Worm (Caenorhabditis elegans) whole organism, late embryonic: ENCODE data around the gene F35B3.7.

ENCODE experiments used
- ama-1 ChIP-seq: fragments of 150-350 bp; optimal IDR thresholded peaks from 2 replicates; lab custom pipeline; 2014
- ceh-48 ChIP-seq: sonication (generic microtip); optimal IDR thresholded peaks from 2 replicates; lab custom pipeline; 2016; ENCODE audit warnings: missing genetic modification characterization, inconsistent platforms, missing compliant biosample characterization
- dve-1 ChIP-seq: sonication (generic microtip); optimal IDR thresholded peaks from 2 replicates; lab custom pipeline; 2017; ENCODE audit warnings: antibody characterized with exemption, mild to moderate bottlenecking, missing genetic modification characterization, missing compliant biosample characterization
- nhr-11 ChIP-seq: fragments of 150-350 bp; optimal IDR thresholded peaks from 2 replicates; lab custom pipeline; 2014; ENCODE audit warnings: missing biosample characterization, missing genetic modification characterization
- pqm-1 ChIP-seq: sonication (generic microtip); optimal IDR thresholded peaks from 2 replicates; lab custom pipeline; 2016; ENCODE audit warnings: missing genetic modification characterization, missing compliant biosample characterization
- syd-9 ChIP-seq: sonication (generic microtip); optimal IDR thresholded peaks from 2 replicates; lab custom pipeline; 2016; ENCODE audit warnings: mild to moderate bottlenecking, missing genetic modification characterization, moderate library complexity, missing compliant biosample characterization
- tbx-2 ChIP-seq: sonication (generic microtip); optimal IDR thresholded peaks from 2 replicates; lab custom pipeline; 2016; ENCODE audit warnings: missing genetic modification characterization, missing compliant biosample characterization
- unc-3 ChIP-seq, 2 experiments: fragments of 200-800 bp in 1 of 2; sonication (Bioruptor generic) in 1 of 2; sonication (generic microtip) in 1 of 2; conservative IDR thresholded peaks in 1 of 2; optimal IDR thresholded peaks in 1 of 2; 2 replicates each; pipeline versions ENCODE4 v1.3.6 to Lab custom; 2016 to 2022; ENCODE audit warnings: missing compliant biosample characterization in 2 of 2, missing genetic modification characterization in 2 of 2, missing genetic modification reagents in 1 of 2

DNA sequence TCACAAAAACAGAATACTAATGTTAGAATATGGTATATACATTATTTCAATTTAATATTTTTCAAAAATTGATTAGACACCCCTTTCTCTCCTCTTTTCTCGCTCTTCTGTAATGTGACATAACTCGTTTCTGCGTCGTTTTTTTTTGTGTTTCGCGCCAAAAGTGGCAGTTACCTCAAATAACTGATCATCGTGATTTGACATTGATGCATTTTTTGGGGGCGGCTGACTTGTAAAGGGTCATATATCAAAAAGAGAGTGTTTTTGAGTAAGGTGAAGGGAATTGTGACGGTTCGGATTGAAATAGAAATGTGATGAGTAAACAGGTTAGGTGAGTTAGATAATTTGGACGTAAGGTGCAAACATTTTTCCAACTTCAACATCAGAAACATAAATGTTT, 44.9 kb downstream of the F35B3.7 start:
- no peak for TF ChIP-seq dve-1 (tag; lab: Kevin White, UChicago)
- TF ChIP-seq tbx-2 = no peak
- TF ChIP-seq ceh-48 (tag; lab: Kevin White, UChicago) = no peak
- no peak for TF ChIP-seq nhr-11
- TF ChIP-seq ama-1 = no peak
- no peak for TF ChIP-seq unc-3 (GFP tag; conservative IDR thresholded peaks at IDR 0.05; lab: Robert Waterston, UW)
- TF ChIP-seq unc-3 (tag; optimal IDR thresholded peaks at IDR 0.05; lab: Kevin White, UChicago) = no peak
- TF ChIP-seq pqm-1 = no peak
- TF ChIP-seq syd-9 (tag; lab: Kevin White, UChicago) = no peak
